Comparison of ENCODE assay signal across 1 fruit fly cellular context in the genomic region with DNA sequence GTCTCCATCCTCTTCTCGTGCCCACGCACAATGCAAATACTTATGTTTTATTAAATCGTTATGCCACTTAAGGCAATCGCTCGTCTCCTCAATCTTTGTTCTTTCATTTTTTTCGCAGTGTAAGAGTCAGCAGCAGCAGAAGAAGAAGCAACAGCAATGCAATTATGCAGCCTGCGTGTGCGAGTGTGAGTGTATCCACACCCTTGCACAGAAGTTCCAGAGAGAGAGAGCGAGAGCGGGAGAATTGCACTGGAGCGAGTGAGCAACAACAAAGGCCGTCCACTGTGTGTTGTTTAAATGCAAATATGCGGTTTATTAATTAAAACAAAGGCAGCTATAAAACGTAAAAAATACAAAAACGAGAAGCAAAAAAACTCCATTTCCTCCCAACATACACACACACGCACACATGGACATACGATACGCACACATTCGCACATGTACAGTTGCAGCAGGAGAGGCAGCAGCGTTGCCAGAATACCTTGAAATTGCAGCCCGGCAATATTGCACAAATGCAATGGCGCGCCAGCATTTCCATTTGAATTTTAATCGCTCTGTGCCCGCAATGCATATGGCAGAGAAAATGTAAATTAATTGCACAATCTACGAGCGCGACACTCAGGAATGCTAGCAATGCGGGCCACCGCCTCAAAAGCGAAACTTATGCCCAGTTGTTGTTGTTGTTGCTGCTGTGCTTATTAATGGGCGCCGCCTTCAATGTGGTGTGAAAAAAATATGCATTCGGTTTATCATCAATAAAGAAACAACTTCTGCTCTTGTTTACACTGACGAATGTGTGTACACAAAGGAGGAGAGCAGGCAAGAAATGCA.
TF ChIP-seq lines count a peak whose summit lies in the region.

No protein-coding gene starts in this region.

TF ChIP-seq in whole organism, embryonic, 481 proteins besides CTCF, POLR2A, EP300 and RAD21 (continued from another document and continues in another):
- TF ChIP-seq Vsx1 (GFP tag; optimal IDR thresholded peaks at IDR 0.05; lab: Kevin White, UChicago) (peak; percentile 52), vnd (GFP tag; IDR thresholded peaks at IDR 0.05; lab: Robert Waterston, UW; ENCODE audit: partially characterized antibody) (no peak), Dll (GFP tag; IDR thresholded peaks at IDR 0.05; lab: Robert Waterston, UW; ENCODE audit: partially characterized antibody) (no peak; the same call in 3 of the 4 replicates), twi (tag; optimal IDR thresholded peaks at IDR 0.05; lab: Kevin White, UChicago) (no peak), tx (GFP tag; optimal IDR thresholded peaks at IDR 0.05; lab: Kevin White, UChicago) (no peak), Spps (tag; optimal IDR thresholded peaks at IDR 0.05; lab: Kevin White, UChicago) (peak; percentile 57), CG12942 (GFP tag; optimal IDR thresholded peaks at IDR 0.05; lab: Kevin White, UChicago) (peak; percentile 59), Dfd (GFP tag; optimal IDR thresholded peaks at IDR 0.05; lab: Kevin White, UChicago) (no peak), Dp (GFP tag; optimal IDR thresholded peaks at IDR 0.05; lab: Kevin White, UChicago) (peak; percentile 57), dimm (GFP tag; IDR thresholded peaks at IDR 0.05; lab: Robert Waterston, UW) (no peak), CG7271 (tag; optimal IDR thresholded peaks at IDR 0.05; lab: Kevin White, UChicago) (no peak), CG30403 (GFP tag; optimal IDR thresholded peaks at IDR 0.05; lab: Kevin White, UChicago) (no peak), dmrt11E (tag; optimal IDR thresholded peaks at IDR 0.05; lab: Kevin White, UChicago) (peak; percentile 71), lmd (GFP tag; IDR thresholded peaks at IDR 0.05; lab: Robert Waterston, UW) (no peak), phol (tag; optimal IDR thresholded peaks at IDR 0.05; lab: Kevin White, UChicago) (peak; percentile 1), trh (GFP tag; optimal IDR thresholded peaks at IDR 0.05; lab: Kevin White, UChicago) (no peak), CG14014 (GFP tag; IDR thresholded peaks at IDR 0.05; lab: Robert Waterston, UW) (no peak), kah (GFP tag; optimal IDR thresholded peaks at IDR 0.05; lab: Kevin White, UChicago) (peak; percentile 5), eyg (GFP tag; optimal IDR thresholded peaks at IDR 0.05; lab: Kevin White, UChicago) (no peak), Usf (GFP tag; optimal IDR thresholded peaks at IDR 0.05; lab: Kevin White, UChicago) (no peak), CG13296 (GFP tag; optimal IDR thresholded peaks at IDR 0.05; lab: Kevin White, UChicago) (no peak), CG6175 (GFP tag; IDR thresholded peaks at IDR 0.05; lab: Robert Waterston, UW) (no peak), chm (GFP tag; IDR thresholded peaks at IDR 0.05; lab: Robert Waterston, UW) (peak; percentile 78; the same call in 1 of the 2 replicates), CG4617 (GFP tag; optimal IDR thresholded peaks at IDR 0.05; lab: Kevin White, UChicago; ENCODE audit: borderline replicate concordance) (no peak), CG4282 (GFP tag; optimal IDR thresholded peaks at IDR 0.05; lab: Kevin White, UChicago) (no peak), CG13775 (GFP tag; optimal IDR thresholded peaks at IDR 0.05; lab: Kevin White, UChicago) (peak; percentile 44), Hr51 (GFP tag; optimal IDR thresholded peaks at IDR 0.05; lab: Kevin White, UChicago) (peak in 1 of 2 experiments; percentile 76), Lpt (GFP tag; optimal IDR thresholded peaks at IDR 0.05; lab: Kevin White, UChicago) (no peak), CG4360 (GFP tag; IDR thresholded peaks at IDR 0.05; lab: Robert Waterston, UW) (peak; percentile 89), prd (optimal IDR thresholded peaks at IDR 0.05; lab: Kevin White, UChicago) (no peak), prd (GFP tag; IDR thresholded peaks at IDR 0.05; lab: Robert Waterston, UW) (peak; percentile 63), CG6813 (GFP tag; optimal IDR thresholded peaks at IDR 0.05; lab: Kevin White, UChicago) (peak; percentile 70), Stat92E (GFP tag; optimal IDR thresholded peaks at IDR 0.05; lab: Kevin White, UChicago) (no peak), BEAF-32 (GFP tag; optimal IDR thresholded peaks at IDR 0.05; lab: Kevin White, UChicago) (no peak), CG9609 (GFP tag; optimal IDR thresholded peaks at IDR 0.05; lab: Kevin White, UChicago) (no peak), CG1602 (GFP tag; optimal IDR thresholded peaks at IDR 0.05; lab: Kevin White, UChicago) (peak; percentile 3), CG2199 (GFP tag; IDR thresholded peaks at IDR 0.05; lab: Robert Waterston, UW) (no peak), CG5180 (GFP tag; optimal IDR thresholded peaks at IDR 0.05; lab: Kevin White, UChicago) (peak; percentile 46), CG17385 (GFP tag; optimal IDR thresholded peaks at IDR 0.05; lab: Kevin White, UChicago) (peak; percentile 88), ci (GFP tag; IDR thresholded peaks at IDR 0.05; lab: Robert Waterston, UW) (peak; percentile 53; the same call in 1 of the 3 replicates), CG11723 (GFP tag; optimal IDR thresholded peaks at IDR 0.05; lab: Kevin White, UChicago) (peak; percentile 35), CG16779 (GFP tag; IDR thresholded peaks at IDR 0.05; lab: Robert Waterston, UW) (no peak), CG3995 (GFP tag; optimal IDR thresholded peaks at IDR 0.05; lab: Kevin White, UChicago) (no peak), h (optimal IDR thresholded peaks at IDR 0.05; lab: Kevin White, UChicago) (no peak), cas (GFP tag; IDR thresholded peaks at IDR 0.05; lab: Robert Waterston, UW) (no peak), sim (GFP tag; IDR thresholded peaks at IDR 0.05; lab: Robert Waterston, UW) (peak; percentile 69), lab (GFP tag; optimal IDR thresholded peaks at IDR 0.05; lab: Kevin White, UChicago) (no peak), CG17802 (tag; optimal IDR thresholded peaks at IDR 0.05; lab: Kevin White, UChicago) (no peak), CG17361 (GFP tag; IDR thresholded peaks at IDR 0.05; lab: Robert Waterston, UW) (no peak; the same call in 2 of the 3 replicates), CG16863 (GFP tag; optimal IDR thresholded peaks at IDR 0.05; lab: Kevin White, UChicago) (peak; percentile 4), pum (GFP tag; optimal IDR thresholded peaks at IDR 0.05; lab: Kevin White, UChicago) (no peak), CG3065 (GFP tag; optimal IDR thresholded peaks at IDR 0.05; lab: Kevin White, UChicago) (no peak), CG31224 (GFP tag; IDR thresholded peaks at IDR 0.05; lab: Robert Waterston, UW) (no peak), CG42726 (GFP tag; IDR thresholded peaks at IDR 0.05; lab: Robert Waterston, UW; ENCODE audit: partially characterized antibody) (no peak), pzg (GFP tag; optimal IDR thresholded peaks at IDR 0.05; lab: Kevin White, UChicago) (no peak), nmo (GFP tag; optimal IDR thresholded peaks at IDR 0.05; lab: Kevin White, UChicago) (no peak), Awh (GFP tag; IDR thresholded peaks at IDR 0.05; lab: Robert Waterston, UW) (peak; percentile 48; the same call in 1 of the 2 replicates), CG3281 (GFP tag; optimal IDR thresholded peaks at IDR 0.05; lab: Kevin White, UChicago) (no peak), CG31365 (tag; optimal IDR thresholded peaks at IDR 0.05; lab: Kevin White, UChicago) (no peak), CG15696 (tag; optimal IDR thresholded peaks at IDR 0.05; lab: Kevin White, UChicago) (peak; percentile 92), CG34422 (GFP tag; IDR thresholded peaks at IDR 0.05; lab: Robert Waterston, UW) (no peak), crol (GFP tag; IDR thresholded peaks at IDR 0.05; lab: Robert Waterston, UW) (no peak), ara (GFP tag; IDR thresholded peaks at IDR 0.05; lab: Robert Waterston, UW) (peak; percentile 41; the same call in 1 of the 2 replicates), CG7745 (tag; optimal IDR thresholded peaks at IDR 0.05; lab: Kevin White, UChicago) (peak; percentile 78), CG15073 (GFP tag; optimal IDR thresholded peaks at IDR 0.05; lab: Kevin White, UChicago) (no peak), YL-1 (GFP tag; optimal IDR thresholded peaks at IDR 0.05; lab: Kevin White, UChicago) (peak; percentile 32), psq (GFP tag; optimal IDR thresholded peaks at IDR 0.05; lab: Kevin White, UChicago) (peak; percentile 19), CG10274 (GFP tag; optimal IDR thresholded peaks at IDR 0.05; lab: Kevin White, UChicago) (no peak), CG9727 (GFP tag; optimal IDR thresholded peaks at IDR 0.05; lab: Kevin White, UChicago) (peak; percentile 89), CG1792 (GFP tag; optimal IDR thresholded peaks at IDR 0.05; lab: Kevin White, UChicago) (peak; percentile 33), pnt (GFP tag; optimal IDR thresholded peaks at IDR 0.05; lab: Kevin White, UChicago) (peak; percentile 37), zf30C (GFP tag; optimal IDR thresholded peaks at IDR 0.05; lab: Kevin White, UChicago) (peak; percentile 93), zen (tag; optimal IDR thresholded peaks at IDR 0.05; lab: Kevin White, UChicago) (peak; percentile 37), CG15479 (GFP tag; optimal IDR thresholded peaks at IDR 0.05; lab: Kevin White, UChicago) (peak; percentile 89), Hsf (GFP tag; optimal IDR thresholded peaks at IDR 0.05; lab: Kevin White, UChicago) (no peak), Kr (GFP tag; optimal IDR thresholded peaks at IDR 0.05; lab: Kevin White, UChicago) (peak; percentile 88), run (tag; optimal IDR thresholded peaks at IDR 0.05; lab: Kevin White, UChicago) (no peak), CG12236 (GFP tag; optimal IDR thresholded peaks at IDR 0.05; lab: Kevin White, UChicago) (peak; percentile 54), CG11456 (GFP tag; IDR thresholded peaks at IDR 0.05; lab: Robert Waterston, UW) (no peak), nom (GFP tag; optimal IDR thresholded peaks at IDR 0.05; lab: Kevin White, UChicago) (peak; percentile 57), tap (tag; optimal IDR thresholded peaks at IDR 0.05; lab: Kevin White, UChicago) (no peak), CG13287 (GFP tag; IDR thresholded peaks at IDR 0.05; lab: Robert Waterston, UW; ENCODE audit: partially characterized antibody) (no peak), CG8478 (optimal IDR thresholded peaks at IDR 0.05; lab: Kevin White, UChicago) (peak; percentile 2), Hr3 (GFP tag; optimal IDR thresholded peaks at IDR 0.05; lab: Kevin White, UChicago) (peak; percentile 9), Scr (GFP tag; IDR thresholded peaks at IDR 0.05; lab: Robert Waterston, UW; ENCODE audit: partially characterized antibody) (no peak), CG8388 (GFP tag; optimal IDR thresholded peaks at IDR 0.05; lab: Kevin White, UChicago) (no peak), caup (GFP tag; optimal IDR thresholded peaks at IDR 0.05; lab: Kevin White, UChicago; ENCODE audit: severe bottlenecking) (peak; percentile 6), HHEX (GFP tag; optimal IDR thresholded peaks at IDR 0.05; lab: Kevin White, UChicago) (peak; percentile 11), Opbp (GFP tag; IDR thresholded peaks at IDR 0.05; lab: Robert Waterston, UW; ENCODE audit: partially characterized antibody) (no peak), CG33213 (GFP tag; optimal IDR thresholded peaks at IDR 0.05; lab: Kevin White, UChicago) (peak; percentile 48), CG1529 (GFP tag; optimal IDR thresholded peaks at IDR 0.05; lab: Kevin White, UChicago) (peak; percentile 44), CG10543 (GFP tag; optimal IDR thresholded peaks at IDR 0.05; lab: Kevin White, UChicago) (peak; percentile 40), CG34376 (GFP tag; optimal IDR thresholded peaks at IDR 0.05; lab: Kevin White, UChicago) (no peak), CG33557 (GFP tag; optimal IDR thresholded peaks at IDR 0.05; lab: Kevin White, UChicago) (peak; percentile 80), gcm2 (GFP tag; optimal IDR thresholded peaks at IDR 0.05; lab: Kevin White, UChicago) (no peak), sd (tag; optimal IDR thresholded peaks at IDR 0.05; lab: Kevin White, UChicago) (peak; percentile 97), schlank (tag; optimal IDR thresholded peaks at IDR 0.05; lab: Kevin White, UChicago) (no peak), bsh (GFP tag; optimal IDR thresholded peaks at IDR 0.05; lab: Kevin White, UChicago) (peak; percentile 32 to 61), E2f2 (GFP tag; IDR thresholded peaks at IDR 0.05; lab: Robert Waterston, UW) (peak; percentile 63), CG14441 (GFP tag; IDR thresholded peaks at IDR 0.05; lab: Robert Waterston, UW) (no peak), Meics (GFP tag; optimal IDR thresholded peaks at IDR 0.05; lab: Kevin White, UChicago) (no peak), CG32767 (GFP tag; IDR thresholded peaks at IDR 0.05; lab: Robert Waterston, UW) (no peak; the same call in 1 of the 2 replicates), bbx (GFP tag; IDR thresholded peaks at IDR 0.05; lab: Robert Waterston, UW; ENCODE audit: partially characterized antibody) (no peak), CG30020 (tag; optimal IDR thresholded peaks at IDR 0.05; lab: Kevin White, UChicago) (no peak), Fer3 (tag; optimal IDR thresholded peaks at IDR 0.05; lab: Kevin White, UChicago) (no peak), HLHmδ (GFP tag; optimal IDR thresholded peaks at IDR 0.05; lab: Kevin White, UChicago) (peak; percentile 78), Drgx (GFP tag; IDR thresholded peaks at IDR 0.05; lab: Robert Waterston, UW) (peak; percentile 60), CG10209 (GFP tag; optimal IDR thresholded peaks at IDR 0.05; lab: Kevin White, UChicago) (peak; percentile 73), CG4707 (GFP tag; optimal IDR thresholded peaks at IDR 0.05; lab: Kevin White, UChicago) (peak; percentile 5), ERR (GFP tag; optimal IDR thresholded peaks at IDR 0.05; lab: Kevin White, UChicago) (no peak), aop (GFP tag; IDR thresholded peaks at IDR 0.05; lab: Robert Waterston, UW) (no peak), Lim3 (GFP tag; IDR thresholded peaks at IDR 0.05; lab: Robert Waterston, UW) (no peak), emc (GFP tag; optimal IDR thresholded peaks at IDR 0.05; lab: Kevin White, UChicago) (no peak), CG4404 (GFP tag; IDR thresholded peaks at IDR 0.05; lab: Robert Waterston, UW) (peak; percentile 48; the same call in 1 of the 2 replicates), CG12155 (GFP tag; optimal IDR thresholded peaks at IDR 0.05; lab: Kevin White, UChicago) (no peak), vfl (GFP tag; optimal IDR thresholded peaks at IDR 0.05; lab: Kevin White, UChicago) (no peak), gcm (GFP tag; optimal IDR thresholded peaks at IDR 0.05; lab: Kevin White, UChicago) (peak; percentile 59), CG7963 (GFP tag; IDR thresholded peaks at IDR 0.05; lab: Robert Waterston, UW; ENCODE audit: partially characterized antibody) (no peak), TFAM (GFP tag; optimal IDR thresholded peaks at IDR 0.05; lab: Kevin White, UChicago) (no peak), CG5953 (GFP tag; IDR thresholded peaks at IDR 0.05; lab: Robert Waterston, UW) (no peak), nau (GFP tag; optimal IDR thresholded peaks at IDR 0.05; lab: Kevin White, UChicago) (no peak), pb (GFP tag; optimal IDR thresholded peaks at IDR 0.05; lab: Kevin White, UChicago) (no peak), mam (GFP tag; optimal IDR thresholded peaks at IDR 0.05; lab: Kevin White, UChicago) (no peak)
